Fruit fly (Drosophila melanogaster) whole organism, embryonic: Measurements from ENCODE around the gene Crg-1.

Source experiments
- ATbp ChIP-seq: fragments of 200-800 bp; sonication (Bioruptor generic); optimal IDR thresholded peaks from 2 replicates; lab custom pipeline; 2017; ENCODE audit warnings: missing biosample characterization, mild to moderate bottlenecking, missing genetic modification characterization, missing genetic modification reagents
- Atf-2 ChIP-seq: fragments of 200-800 bp; sonication (Bioruptor generic); optimal IDR thresholded peaks from 2 replicates; lab custom pipeline; 2016; ENCODE audit warnings: missing biosample characterization, missing genetic modification characterization
- Bdp1 ChIP-seq: fragments of 200-800 bp; sonication (Bioruptor generic); optimal IDR thresholded peaks from 3 replicates; lab custom pipeline; 2016; ENCODE audit warnings: missing biosample characterization, missing genetic modification characterization
- BtbVII ChIP-seq: fragments of 200-800 bp; sonication (Bioruptor generic); optimal IDR thresholded peaks from 3 replicates; lab custom pipeline; 2017; ENCODE audit warnings: missing biosample characterization, mild to moderate bottlenecking, missing genetic modification characterization
- CG12219 ChIP-seq: fragments of 200-800 bp; sonication (Bioruptor generic); optimal IDR thresholded peaks from 3 replicates; lab custom pipeline; 2018; ENCODE audit warnings: missing biosample characterization, mild to moderate bottlenecking, missing genetic modification characterization
- CG14860 ChIP-seq: fragments of 200-800 bp; sonication (Bioruptor generic); IDR thresholded peaks from 3 replicates; pipeline ENCODE4 v1.3.6; 2022; ENCODE audit warnings: missing biosample characterization, missing genetic modification characterization; ENCODE audit not compliant: partially characterized antibody
- CG15073 ChIP-seq: fragments of 200-800 bp; sonication (Bioruptor generic); optimal IDR thresholded peaks from 2 replicates; lab custom pipeline; 2016; ENCODE audit warnings: missing biosample characterization, missing genetic modification characterization
- CG1603 ChIP-seq: fragments of 200-800 bp; sonication (Bioruptor generic); optimal IDR thresholded peaks from 2 replicates; lab custom pipeline; 2019; ENCODE audit warnings: missing biosample characterization, mild to moderate bottlenecking, missing genetic modification characterization, moderate library complexity
- CG17385 ChIP-seq: fragments of 200-800 bp; sonication (Bioruptor generic); optimal IDR thresholded peaks from 3 replicates; lab custom pipeline; 2018; ENCODE audit warnings: missing biosample characterization, mild to moderate bottlenecking, missing genetic modification characterization
- CG17802 ChIP-seq: fragments of 200-800 bp; sonication (Bioruptor generic); optimal IDR thresholded peaks from 2 replicates; lab custom pipeline; 2018; ENCODE audit warnings: missing biosample characterization, mild to moderate bottlenecking, missing genetic modification characterization, moderate library complexity
- CG2116 ChIP-seq: fragments of 200-800 bp; sonication (Bioruptor generic); optimal IDR thresholded peaks from 3 replicates; lab custom pipeline; 2018; ENCODE audit warnings: missing biosample characterization, mild to moderate bottlenecking, missing genetic modification characterization
- CG30403 ChIP-seq: fragments of 200-800 bp; sonication (Bioruptor generic); optimal IDR thresholded peaks from 3 replicates; lab custom pipeline; 2016; ENCODE audit warnings: missing biosample characterization, missing genetic modification characterization
- CG3163 ChIP-seq: fragments of 200-800 bp; sonication (Bioruptor generic); optimal IDR thresholded peaks from 3 replicates; lab custom pipeline; 2016; ENCODE audit warnings: missing biosample characterization, missing genetic modification characterization
- CG34376 ChIP-seq: fragments of 200-800 bp; sonication (Bioruptor generic); optimal IDR thresholded peaks from 2 replicates; lab custom pipeline; 2018; ENCODE audit warnings: missing biosample characterization, mild to moderate bottlenecking, missing genetic modification characterization
- CG4404 ChIP-seq: fragments of 200-800 bp; sonication (Bioruptor generic); IDR thresholded peaks from 2 replicates; pipeline ENCODE4 v1.3.6; 2022; ENCODE audit warnings: missing biosample characterization, missing genetic modification characterization
- CG6654 ChIP-seq: fragments of 200-800 bp; sonication (Bioruptor generic); optimal IDR thresholded peaks from 2 replicates; lab custom pipeline; 2017; ENCODE audit warnings: missing biosample characterization, mild to moderate bottlenecking, missing genetic modification characterization
- CG7372 ChIP-seq: fragments of 200-800 bp; sonication (Bioruptor generic); IDR thresholded peaks from 2 replicates; pipeline ENCODE4 v1.3.6; 2022; ENCODE audit warnings: missing biosample characterization, missing genetic modification characterization
- CG7963 ChIP-seq: fragments of 200-800 bp; sonication (Bioruptor generic); IDR thresholded peaks from 3 replicates; pipeline ENCODE4 v1.3.6; 2022; ENCODE audit warnings: missing biosample characterization, missing genetic modification characterization; ENCODE audit not compliant: partially characterized antibody
- CG8281 ChIP-seq: fragments of 200-800 bp; sonication (Bioruptor generic); optimal IDR thresholded peaks from 2 replicates; lab custom pipeline; 2018; ENCODE audit warnings: missing biosample characterization, mild to moderate bottlenecking, missing genetic modification characterization, moderate library complexity
- CG9609 ChIP-seq: fragments of 200-800 bp; sonication (Bioruptor generic); optimal IDR thresholded peaks from 3 replicates; lab custom pipeline; 2016; ENCODE audit warnings: missing biosample characterization, missing genetic modification characterization
- Deaf1 ChIP-seq: fragments of 200-800 bp; optimal IDR thresholded peaks from 3 replicates; lab custom pipeline; 2019; ENCODE audit warnings: missing biosample characterization, mild to moderate bottlenecking, missing genetic modification characterization, moderate library complexity
- Dip3 ChIP-seq: fragments of 200-800 bp; sonication (Bioruptor generic); optimal IDR thresholded peaks from 3 replicates; lab custom pipeline; 2016; ENCODE audit warnings: missing biosample characterization, missing genetic modification characterization
- Dll ChIP-seq: fragments of 200-800 bp; sonication (Bioruptor generic); IDR thresholded peaks from 4 replicates; pipeline ENCODE4 v1.3.6; 2022; ENCODE audit warnings: missing biosample characterization, missing genetic modification characterization; ENCODE audit not compliant: partially characterized antibody
- Dref ChIP-seq: fragments of 200-800 bp; sonication (Bioruptor generic); IDR thresholded peaks from 2 replicates; pipeline ENCODE4 v1.3.6; 2022; ENCODE audit warnings: missing biosample characterization, missing genetic modification characterization
- Fer2 ChIP-seq: fragments of 200-800 bp; sonication (Bioruptor generic); optimal IDR thresholded peaks from 2 replicates; lab custom pipeline; 2018; ENCODE audit warnings: missing biosample characterization, mild to moderate bottlenecking, missing genetic modification characterization, moderate library complexity
- GATAe ChIP-seq: fragments of 200-800 bp; sonication (Bioruptor generic); conservative IDR thresholded peaks from 2 replicates; pipeline ENCODE4 v1.3.6; 2022; ENCODE audit warnings: missing biosample characterization, missing genetic modification characterization
- Hand ChIP-seq: fragments of 200-800 bp; sonication (Bioruptor generic); optimal IDR thresholded peaks from 2 replicates; lab custom pipeline; 2017; ENCODE audit warnings: mild to moderate bottlenecking, missing biosample characterization, missing genetic modification reagents, missing genetic modification characterization
- Rfx ChIP-seq: fragments of 200-800 bp; sonication (Bioruptor generic); IDR thresholded peaks from 2 replicates; pipeline ENCODE4 v1.3.6; 2022; ENCODE audit warnings: missing biosample characterization, missing genetic modification characterization
- al ChIP-seq: fragments of 200-800 bp; sonication (Bioruptor generic); IDR thresholded peaks from 2 replicates; pipeline ENCODE4 v1.3.6; 2022; ENCODE audit warnings: missing biosample characterization, missing genetic modification characterization
- ato ChIP-seq: fragments of 200-800 bp; sonication (Bioruptor generic); IDR thresholded peaks from 2 replicates; pipeline ENCODE4 v1.3.6; 2022; ENCODE audit warnings: missing biosample characterization, missing genetic modification characterization; ENCODE audit not compliant: partially characterized antibody
- bab2 ChIP-seq: fragments of 200-800 bp; sonication (Bioruptor generic); optimal IDR thresholded peaks from 2 replicates; lab custom pipeline; 2016; ENCODE audit warnings: missing biosample characterization, missing genetic modification characterization
- dysf ChIP-seq: fragments of 200-800 bp; sonication (Bioruptor generic); IDR thresholded peaks from 3 replicates; pipeline ENCODE4 v1.3.6; 2022; ENCODE audit warnings: missing biosample characterization, missing genetic modification characterization
- ems ChIP-seq: fragments of 200-800 bp; sonication (Bioruptor generic); optimal IDR thresholded peaks from 3 replicates; lab custom pipeline; 2016; ENCODE audit warnings: missing biosample characterization, missing genetic modification characterization
- lmd ChIP-seq: fragments of 200-800 bp; sonication (Bioruptor generic); IDR thresholded peaks from 2 replicates; pipeline ENCODE4 v1.3.6; 2022; ENCODE audit warnings: missing biosample characterization, missing genetic modification characterization
- lov ChIP-seq, 2 experiments: fragments of 200-800 bp in 1 of 2; fragments of >200 bp in 1 of 2; sonication (Bioruptor generic) in 1 of 2; IDR thresholded peaks in 1 of 2; optimal IDR thresholded peaks in 1 of 2; 2 replicates in 1 of 2; 3 replicates in 1 of 2; pipeline versions ENCODE4 v1.3.6 to Lab custom; 2017 to 2022; ENCODE audit warnings: missing biosample characterization in 1 of 2, missing genetic modification characterization in 1 of 2
- mirr ChIP-seq: fragments of 200-800 bp; sonication (Bioruptor generic); optimal IDR thresholded peaks from 3 replicates; lab custom pipeline; 2018; ENCODE audit warnings: missing biosample characterization, mild to moderate bottlenecking, missing genetic modification characterization
- mld ChIP-seq: fragments of 200-800 bp; sonication (Bioruptor generic); IDR thresholded peaks from 3 replicates; pipeline ENCODE4 v1.3.6; 2022; ENCODE audit warnings: missing biosample characterization, missing genetic modification characterization; ENCODE audit not compliant: partially characterized antibody
- nmo ChIP-seq: fragments of 200-800 bp; sonication (Bioruptor generic); optimal IDR thresholded peaks from 2 replicates; lab custom pipeline; 2018; ENCODE audit warnings: missing biosample characterization, mild to moderate bottlenecking, missing genetic modification characterization, moderate library complexity
- org-1 ChIP-seq: fragments of 200-800 bp; sonication (Bioruptor generic); optimal IDR thresholded peaks from 2 replicates; lab custom pipeline; 2017; ENCODE audit warnings: missing biosample characterization, missing genetic modification characterization
- pnt ChIP-seq: fragments of 200-800 bp; sonication (Bioruptor generic); optimal IDR thresholded peaks from 3 replicates; lab custom pipeline; 2016; ENCODE audit warnings: missing biosample characterization, missing genetic modification characterization
- prd ChIP-seq, 3 experiments: fragments of >200 bp in 2 of 3; fragments of 200-800 bp in 1 of 3; sonication (Bioruptor generic) in 1 of 3; optimal IDR thresholded peaks in 2 of 3; IDR thresholded peaks in 1 of 3; 2 replicates in 2 of 3; 3 replicates in 1 of 3; pipeline versions ENCODE4 v1.3.6 to Lab custom; 2017 to 2022; ENCODE audit warnings: missing biosample characterization in 1 of 3, missing genetic modification characterization in 1 of 3
- psq ChIP-seq: fragments of 200-800 bp; sonication (Bioruptor generic); optimal IDR thresholded peaks from 2 replicates; lab custom pipeline; 2017; ENCODE audit warnings: missing biosample characterization, missing genetic modification characterization
- pzg ChIP-seq: fragments of 200-800 bp; sonication (Bioruptor generic); optimal IDR thresholded peaks from 3 replicates; lab custom pipeline; 2018; ENCODE audit warnings: missing biosample characterization, mild to moderate bottlenecking, missing genetic modification characterization, moderate library complexity
- rib ChIP-seq: fragments of 200-800 bp; sonication (Bioruptor generic); IDR thresholded peaks from 2 replicates; pipeline ENCODE4 v1.3.6; 2022; ENCODE audit warnings: missing biosample characterization, missing genetic modification characterization
- sisA ChIP-seq: fragments of 200-800 bp; sonication (Bioruptor generic); IDR thresholded peaks from 2 replicates; pipeline ENCODE4 v1.3.6; 2022; ENCODE audit warnings: missing biosample characterization, missing genetic modification characterization
- slbo ChIP-seq: fragments of 200-800 bp; sonication (Bioruptor generic); IDR thresholded peaks from 2 replicates; pipeline ENCODE4 v1.3.6; 2022; ENCODE audit warnings: missing biosample characterization, missing genetic modification characterization
- sob ChIP-seq: fragments of 200-800 bp; sonication (Bioruptor generic); IDR thresholded peaks from 2 replicates; pipeline ENCODE4 v1.3.6; 2022; ENCODE audit warnings: missing biosample characterization, missing genetic modification characterization
- sr ChIP-seq: fragments of 200-800 bp; sonication (Bioruptor generic); IDR thresholded peaks from 3 replicates; pipeline ENCODE4 v1.3.6; 2022; ENCODE audit warnings: missing biosample characterization, missing genetic modification characterization
- stc ChIP-seq: fragments of 200-800 bp; sonication (Bioruptor generic); IDR thresholded peaks from 2 replicates; pipeline ENCODE4 v1.3.6; 2022; ENCODE audit warnings: missing biosample characterization, missing genetic modification characterization
- tgo ChIP-seq: fragments of 200-800 bp; sonication (Bioruptor generic); IDR thresholded peaks from 3 replicates; pipeline ENCODE4 v1.3.6; 2022; ENCODE audit warnings: missing biosample characterization, missing genetic modification characterization
- tin ChIP-seq: fragments of 200-800 bp; sonication (Bioruptor generic); optimal IDR thresholded peaks from 3 replicates; lab custom pipeline; 2016; ENCODE audit warnings: missing biosample characterization, missing genetic modification characterization

The Crg-1 gene

dm6 chrX:3788432-3788831 lies 4.6 kb upstream of the Crg-1 start (continued):
- TF ChIP-seq lmd (no peak), CG15073 (GFP tag; lab: Kevin White, UChicago) (no peak), CG1603 (tag; lab: Kevin White, UChicago) (no peak), rib (GFP tag; lab: Robert Waterston, UW) (no peak), stc (no peak), CG6654 (GFP tag; lab: Kevin White, UChicago) (no peak), pnt (GFP tag; lab: Kevin White, UChicago) (no peak), bab2 (GFP tag; lab: Kevin White, UChicago) (no peak), CG12219 (GFP tag; lab: Kevin White, UChicago) (no peak), org-1 (GFP tag; lab: Kevin White, UChicago) (no peak), Dip3 (no peak), Dll (GFP tag; lab: Robert Waterston, UW) (peak; percentile 68; the same call in 2 of the 4 replicates), sisA (GFP tag; lab: Robert Waterston, UW) (no peak), Bdp1 (GFP tag; lab: Kevin White, UChicago) (no peak), lov (optimal IDR thresholded peaks at IDR 0.05; lab: Kevin White, UChicago) (no peak), lov (GFP tag; IDR thresholded peaks at IDR 0.05; lab: Robert Waterston, UW) (no peak), sob (GFP tag; lab: Robert Waterston, UW) (no peak), BtbVII (GFP tag; lab: Kevin White, UChicago) (no peak), ATbp (GFP tag; lab: Kevin White, UChicago) (no peak), dysf (GFP tag; lab: Robert Waterston, UW) (no peak), al (GFP tag; lab: Robert Waterston, UW) (no peak), CG4404 (GFP tag; lab: Robert Waterston, UW) (no peak), CG7963 (peak; percentile 88), CG9609 (no peak), ato (GFP tag; lab: Robert Waterston, UW) (peak; percentile 78), pzg (GFP tag; lab: Kevin White, UChicago) (peak; percentile 6), Hand (GFP tag; lab: Kevin White, UChicago) (no peak), mirr (GFP tag; lab: Kevin White, UChicago) (no peak), prd (optimal IDR thresholded peaks at IDR 0.05; lab: Kevin White, UChicago) (no peak), prd (GFP tag; IDR thresholded peaks at IDR 0.05; lab: Robert Waterston, UW) (no peak), CG3163 (GFP tag; lab: Kevin White, UChicago) (no peak), CG17802 (tag; lab: Kevin White, UChicago) (no peak), nmo (GFP tag; lab: Kevin White, UChicago) (no peak), tgo (no peak), Rfx (GFP tag; lab: Robert Waterston, UW) (no peak), CG2116 (GFP tag; lab: Kevin White, UChicago) (peak; percentile 67), psq (GFP tag; lab: Kevin White, UChicago) (no peak), slbo (GFP tag; lab: Robert Waterston, UW) (no peak), sr (GFP tag; lab: Robert Waterston, UW) (no peak), tin (GFP tag; lab: Kevin White, UChicago) (no peak), CG8281 (no peak), GATAe (GFP tag; lab: Robert Waterston, UW) (no peak), CG7372 (GFP tag; lab: Robert Waterston, UW) (no peak), Fer2 (tag; lab: Kevin White, UChicago) (no peak), ems (no peak), Dref (GFP tag; lab: Robert Waterston, UW) (peak; percentile 65), CG34376 (GFP tag; lab: Kevin White, UChicago) (no peak), CG14860 (peak; percentile 76), CG17385 (no peak), mld (GFP tag; lab: Robert Waterston, UW) (peak; percentile 83), Deaf1 (no peak), Atf-2 (no peak), CG30403 (GFP tag; lab: Kevin White, UChicago) (no peak)
